Worm (Caenorhabditis elegans) whole organism, L4 larva: ENCODE measurements around the gene R11G10.3.

ENCODE experiments used
- F49E8.2 ChIP-seq: sonication (generic microtip); optimal IDR thresholded peaks from 2 replicates; lab custom pipeline; 2016; ENCODE audit warnings: missing compliant biosample characterization, mild to moderate bottlenecking, missing genetic modification characterization, borderline replicate concordance
- T20F7.1 ChIP-seq: fragments of 200-800 bp; sonication (Bioruptor generic); optimal IDR thresholded peaks from 2 replicates; lab custom pipeline; 2018; ENCODE audit warnings: mild to moderate bottlenecking, missing genetic modification characterization, missing compliant biosample characterization
- aly-2 ChIP-seq: sonication (generic microtip); optimal IDR thresholded peaks from 2 replicates; lab custom pipeline; 2018; ENCODE audit warnings: missing biosample characterization, missing genetic modification characterization
- dmd-6 ChIP-seq: fragments of 200-800 bp; sonication (Bioruptor generic); IDR thresholded peaks from 2 replicates; pipeline ENCODE4 v1.3.6; 2022; ENCODE audit warnings: missing genetic modification reagents, missing genetic modification characterization, missing compliant biosample characterization
- dpl-1 ChIP-seq: fragments of 150-350 bp; optimal IDR thresholded peaks from 2 replicates; lab custom pipeline; 2014; ENCODE audit warnings: missing biosample characterization, missing genetic modification reagents, missing genetic modification characterization
- lin-13 ChIP-seq: fragments of 150-350 bp; optimal IDR thresholded peaks from 2 replicates; lab custom pipeline; 2014; ENCODE audit warnings: missing biosample characterization, missing genetic modification reagents, missing genetic modification characterization
- lin-15B ChIP-seq: fragments of 150-350 bp; sonication (generic microtip); optimal IDR thresholded peaks from 3 replicates; lab custom pipeline; 2014; ENCODE audit warnings: missing biosample characterization, missing genetic modification characterization
- nhr-76 ChIP-seq: fragments of 150-350 bp; optimal IDR thresholded peaks from 2 replicates; lab custom pipeline; 2014; ENCODE audit warnings: missing biosample characterization, missing genetic modification characterization
- pha-4 ChIP-seq, 2 experiments: fragments of 150-350 bp in 1 of 2; fragments of 200-800 bp in 1 of 2; sonication (Bioruptor generic) in 1 of 2; IDR thresholded peaks in 1 of 2; optimal IDR thresholded peaks in 1 of 2; 2 replicates each; pipeline versions ENCODE4 v1.3.6 to Lab custom; 2014 to 2022; ENCODE audit warnings: missing genetic modification characterization in 2 of 2, missing genetic modification reagents in 2 of 2, missing biosample characterization in 1 of 2, missing compliant biosample characterization in 1 of 2
- skn-1 ChIP-seq: fragments of 150-350 bp; optimal IDR thresholded peaks from 2 replicates; lab custom pipeline; 2014; ENCODE audit warnings: missing biosample characterization, missing genetic modification characterization
- unc-130 ChIP-seq: sonication (generic microtip); optimal IDR thresholded peaks from 2 replicates; lab custom pipeline; 2016; ENCODE audit warnings: missing genetic modification reagents, missing genetic modification characterization, missing compliant biosample characterization
- unc-62 ChIP-seq, 3 experiments: fragments of 150-350 bp in 1 of 3; sonication (generic microtip); optimal IDR thresholded peaks in 2 of 3; peaks in 1 of 3; 1 replicate in 1 of 3; 2 replicates in 2 of 3; lab custom pipeline; 2014 to 2017; ENCODE audit warnings: missing biosample characterization in 3 of 3, missing genetic modification characterization in 3 of 3, missing genetic modification reagents in 3 of 3, missing genotype in 1 of 3
- zip-11 ChIP-seq: fragments of 200-800 bp; sonication (Bioruptor generic); IDR thresholded peaks from 2 replicates; pipeline ENCODE4 v1.3.6; 2022; ENCODE audit warnings: missing genetic modification characterization, missing compliant biosample characterization
- zip-2 ChIP-seq: fragments of 150-350 bp; optimal IDR thresholded peaks from 2 replicates; lab custom pipeline; 2014; ENCODE audit warnings: missing biosample characterization, missing genetic modification characterization

DNA sequence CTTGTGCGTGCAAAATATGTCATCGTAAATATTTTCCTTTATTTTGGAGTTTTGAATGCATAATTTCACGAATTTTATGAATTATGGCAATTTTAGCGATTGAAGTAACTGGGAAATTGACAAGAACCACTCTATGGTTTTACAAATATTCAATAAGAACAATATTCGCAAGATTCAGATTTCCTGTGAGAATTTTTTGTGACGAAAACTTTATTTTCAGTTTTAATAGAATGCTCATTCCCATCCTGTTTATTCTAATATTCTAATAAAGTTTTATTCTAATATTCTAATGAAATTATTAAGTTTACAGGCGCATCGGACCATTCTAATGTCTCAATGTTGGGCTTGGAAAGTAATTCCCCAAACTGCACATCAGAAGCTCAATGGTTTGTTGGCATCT is at the start of gene R11G10.3:
- no peak for TF ChIP-seq zip-11
- no peak for TF ChIP-seq zip-2
- no peak for TF ChIP-seq lin-15B
- TF ChIP-seq dmd-6 (GFP tag; lab: Robert Waterston, UW), result no peak
- TF ChIP-seq nhr-76 (tag; lab: Kevin White, UChicago), result no peak
- TF ChIP-seq unc-62 (GFP tag; optimal IDR thresholded peaks at IDR 0.05 in 1 of 2; lab: Kevin White, UChicago), result no peak
- no peak for TF ChIP-seq unc-62 (tag; optimal IDR thresholded peaks at IDR 0.05; lab: Kevin White, UChicago)
- no peak for TF ChIP-seq pha-4 (GFP tag; IDR thresholded peaks at IDR 0.05; lab: Robert Waterston, UW)
- TF ChIP-seq pha-4 (tag; optimal IDR thresholded peaks at IDR 0.05; lab: Kevin White, UChicago), result no peak
- TF ChIP-seq skn-1 (tag; lab: Kevin White, UChicago), result no peak
- no peak for TF ChIP-seq F49E8.2
- TF ChIP-seq unc-130, result no peak
- no peak for TF ChIP-seq dpl-1 (GFP tag; lab: Kevin White, UChicago)
- no peak for TF ChIP-seq aly-2 (tag; lab: Kevin White, UChicago)
- no peak for TF ChIP-seq T20F7.1 (GFP tag; lab: Kevin White, UChicago)
- no peak for TF ChIP-seq lin-13 (GFP tag; lab: Kevin White, UChicago)
